Worm (Caenorhabditis elegans) whole organism, L3 larva: ENCODE measurements around the gene Y43F8B.22.

Source experiments
- fos-1 ChIP-seq: fragments of 150-350 bp; optimal IDR thresholded peaks from 2 replicates; lab custom pipeline; 2014; ENCODE audit warnings: missing biosample characterization, missing genetic modification characterization
- hmg-11 ChIP-seq: sonication (generic microtip); optimal IDR thresholded peaks from 2 replicates; lab custom pipeline; 2016; ENCODE audit warnings: missing genetic modification characterization, missing compliant biosample characterization
- nhr-12 ChIP-seq: fragments of 150-350 bp; optimal IDR thresholded peaks from 2 replicates; lab custom pipeline; 2014; ENCODE audit warnings: missing biosample characterization, missing genetic modification characterization
- nhr-237 ChIP-seq: fragments of 150-350 bp; optimal IDR thresholded peaks from 2 replicates; lab custom pipeline; 2014; ENCODE audit warnings: missing biosample characterization, missing genetic modification characterization
- nhr-25 ChIP-seq: sonication (generic microtip); optimal IDR thresholded peaks from 2 replicates; lab custom pipeline; 2017; ENCODE audit warnings: missing biosample characterization, missing genetic modification characterization

ce11 chrV:19519511-19519934 lies 36.9 kb downstream of the Y43F8B.22 start:
- TF ChIP-seq fos-1 (tag; lab: Kevin White, UChicago) (no peak), nhr-12 (tag; lab: Kevin White, UChicago) (no peak), hmg-11 (tag; lab: Kevin White, UChicago) (no peak), nhr-25 (peak; percentile 71), nhr-237 (tag; lab: Kevin White, UChicago) (no peak)
